Worm (Caenorhabditis elegans) whole organism, L4/young adult: ENCODE data around the gene Y73B6BL.270.

ENCODE experiments used
- W03F9.2 ChIP-seq: fragments of 150-350 bp; optimal IDR thresholded peaks from 2 replicates; lab custom pipeline; 2014; ENCODE audit warnings: missing biosample characterization, missing genetic modification characterization
- dao-5 ChIP-seq: sonication (generic microtip); optimal IDR thresholded peaks from 2 replicates; lab custom pipeline; 2016; ENCODE audit warnings: missing genotype, missing genetic modification characterization, moderate library complexity, missing compliant biosample characterization
- him-1 ChIP-seq: sonication (generic microtip); optimal IDR thresholded peaks from 2 replicates; lab custom pipeline; 2016; ENCODE audit warnings: missing genotype, missing genetic modification reagents, missing genetic modification characterization, missing compliant biosample characterization

DNA sequence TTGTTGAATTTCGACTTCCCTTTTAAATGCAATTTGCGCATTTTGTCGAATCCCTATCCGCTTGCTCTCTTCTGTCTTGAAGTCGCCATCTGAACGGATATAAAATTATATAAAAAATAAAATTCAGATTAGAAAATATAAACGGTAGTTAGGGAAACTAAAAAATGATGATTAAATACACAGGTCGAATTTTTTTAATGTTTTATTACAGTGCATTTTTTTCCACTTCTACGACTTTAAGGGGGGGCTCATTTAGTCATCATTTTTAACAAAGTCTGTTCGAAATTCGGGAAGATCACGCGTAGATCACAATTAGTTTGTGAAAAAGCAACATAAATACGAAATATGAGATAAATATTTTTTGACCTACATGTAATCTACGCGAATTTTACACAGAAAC lies 22.3 kb upstream of the Y73B6BL.270 start, which contains the start of gene Y73B6BL.14:
- TF ChIP-seq him-1 (no peak), W03F9.2 (tag; lab: Kevin White, UChicago) (no peak), dao-5 (no peak)
